Fruit fly (Drosophila melanogaster) whole organism, embryonic: ENCODE results near the gene egh.
A peak's percentile ranks its signal among the peaks of the same experiment; 100 is the strongest.

Source experiments
- Adf1 ChIP-seq: fragments of 200-800 bp; sonication (Bioruptor generic); IDR thresholded peaks from 2 replicates; pipeline ENCODE4 v1.3.6; 2022; ENCODE audit warnings: missing biosample characterization, missing genetic modification characterization
- Bteb2 ChIP-seq: fragments of 200-800 bp; sonication (Bioruptor generic); optimal IDR thresholded peaks from 2 replicates; lab custom pipeline; 2016; ENCODE audit warnings: missing biosample characterization, missing genetic modification characterization
- CG10321 ChIP-seq: fragments of 200-800 bp; sonication (Bioruptor generic); IDR thresholded peaks from 2 replicates; pipeline ENCODE4 v1.3.6; 2022; ENCODE audit warnings: missing biosample characterization, missing genetic modification characterization
- CG12071 ChIP-seq: fragments of 200-800 bp; sonication (Bioruptor generic); optimal IDR thresholded peaks from 3 replicates; lab custom pipeline; 2018; ENCODE audit warnings: missing biosample characterization, mild to moderate bottlenecking, missing genetic modification characterization
- CG13894 ChIP-seq: fragments of 200-800 bp; sonication (Bioruptor generic); optimal IDR thresholded peaks from 3 replicates; lab custom pipeline; 2018; ENCODE audit warnings: missing biosample characterization, mild to moderate bottlenecking, missing genetic modification characterization, moderate library complexity
- CG14965 ChIP-seq: fragments of 200-800 bp; sonication (Bioruptor generic); optimal IDR thresholded peaks from 2 replicates; lab custom pipeline; 2016; ENCODE audit warnings: missing biosample characterization, missing genetic modification characterization, borderline replicate concordance
- CG17361 ChIP-seq: fragments of 200-800 bp; sonication (Bioruptor generic); IDR thresholded peaks from 3 replicates; pipeline ENCODE4 v1.3.6; 2022; ENCODE audit warnings: missing biosample characterization, missing genetic modification characterization
- CG17612 ChIP-seq: fragments of 200-800 bp; sonication (Bioruptor generic); IDR thresholded peaks from 2 replicates; pipeline ENCODE4 v1.3.6; 2022; ENCODE audit warnings: missing biosample characterization, missing genetic modification characterization
- CG2116 ChIP-seq: fragments of 200-800 bp; sonication (Bioruptor generic); optimal IDR thresholded peaks from 3 replicates; lab custom pipeline; 2018; ENCODE audit warnings: missing biosample characterization, mild to moderate bottlenecking, missing genetic modification characterization
- CG2129 ChIP-seq: fragments of 200-800 bp; sonication (Bioruptor generic); IDR thresholded peaks from 2 replicates; pipeline ENCODE4 v1.3.6; 2022; ENCODE audit warnings: missing biosample characterization, missing genetic modification characterization; ENCODE audit not compliant: partially characterized antibody
- D19A ChIP-seq: fragments of 200-800 bp; optimal IDR thresholded peaks from 3 replicates; lab custom pipeline; 2019; ENCODE audit warnings: missing biosample characterization, mild to moderate bottlenecking, missing genetic modification characterization, moderate library complexity
- Dek ChIP-seq: fragments of 200-800 bp; sonication (Bioruptor generic); optimal IDR thresholded peaks from 3 replicates; lab custom pipeline; 2019; ENCODE audit warnings: missing biosample characterization, mild to moderate bottlenecking, missing genetic modification characterization, moderate library complexity
- Dp ChIP-seq: fragments of 200-800 bp; sonication (Bioruptor generic); optimal IDR thresholded peaks from 2 replicates; lab custom pipeline; 2018; ENCODE audit warnings: missing biosample characterization, mild to moderate bottlenecking, missing genetic modification characterization, moderate library complexity
- Dref ChIP-seq: fragments of 200-800 bp; sonication (Bioruptor generic); IDR thresholded peaks from 2 replicates; pipeline ENCODE4 v1.3.6; 2022; ENCODE audit warnings: missing biosample characterization, missing genetic modification characterization
- Hsf ChIP-seq: fragments of 200-800 bp; sonication (Bioruptor generic); optimal IDR thresholded peaks from 3 replicates; lab custom pipeline; 2016; ENCODE audit warnings: missing biosample characterization, missing genetic modification characterization
- Med ChIP-seq: fragments of 200-800 bp; sonication (Bioruptor generic); peaks from one replicate; lab custom pipeline; 2016; ENCODE audit warnings: missing biosample characterization, missing genetic modification characterization, mild to moderate bottlenecking, inconsistent platforms, moderate library complexity
- NFAT ChIP-seq: fragments of 200-800 bp; sonication (Bioruptor generic); IDR thresholded peaks from 2 replicates; pipeline ENCODE4 v1.3.6; 2022; ENCODE audit warnings: missing biosample characterization, missing genetic modification characterization
- Optix ChIP-seq: fragments of 200-800 bp; sonication (Bioruptor generic); IDR thresholded peaks from 3 replicates; pipeline ENCODE4 v1.3.6; 2022; ENCODE audit warnings: missing biosample characterization, missing genetic modification characterization
- Pdp1 ChIP-seq, 2 experiments: fragments of 200-800 bp; sonication (Bioruptor generic); optimal IDR thresholded peaks; 3 replicates each; lab custom pipeline; 2016; ENCODE audit warnings: missing biosample characterization in 2 of 2, missing genetic modification characterization in 2 of 2, mild to moderate bottlenecking in 1 of 2, moderate library complexity in 1 of 2
- Rfx ChIP-seq: fragments of 200-800 bp; sonication (Bioruptor generic); IDR thresholded peaks from 2 replicates; pipeline ENCODE4 v1.3.6; 2022; ENCODE audit warnings: missing biosample characterization, missing genetic modification characterization
- Sox100B ChIP-seq: fragments of 200-800 bp; sonication (Bioruptor generic); optimal IDR thresholded peaks from 3 replicates; lab custom pipeline; 2018; ENCODE audit warnings: missing biosample characterization, mild to moderate bottlenecking, missing genetic modification characterization
- Trl ChIP-seq, 3 experiments: fragments of >200 bp in 2 of 3; fragments of 200-800 bp in 1 of 3; sonication (Bioruptor generic) in 1 of 3; optimal IDR thresholded peaks; 2 replicates in 1 of 3; 3 replicates in 2 of 3; lab custom pipeline; 2016 to 2017; ENCODE audit warnings: missing biosample characterization in 1 of 3, missing genetic modification characterization in 1 of 3
- bab2 ChIP-seq: fragments of 200-800 bp; sonication (Bioruptor generic); optimal IDR thresholded peaks from 2 replicates; lab custom pipeline; 2016; ENCODE audit warnings: missing biosample characterization, missing genetic modification characterization
- chm ChIP-seq: fragments of 200-800 bp; sonication (Bioruptor generic); IDR thresholded peaks from 2 replicates; pipeline ENCODE4 v1.3.6; 2022; ENCODE audit warnings: missing biosample characterization, missing genetic modification characterization
- gcm ChIP-seq: fragments of 200-800 bp; sonication (Bioruptor generic); optimal IDR thresholded peaks from 2 replicates; lab custom pipeline; 2019; ENCODE audit warnings: missing biosample characterization, mild to moderate bottlenecking, missing genetic modification characterization, moderate library complexity
- hkb ChIP-seq, 2 experiments: fragments of 200-800 bp in 1 of 2; fragments of >200 bp in 1 of 2; sonication (Bioruptor generic) in 1 of 2; IDR thresholded peaks in 1 of 2; optimal IDR thresholded peaks in 1 of 2; 2 replicates each; pipeline versions ENCODE4 v1.3.6 to Lab custom; 2017 to 2022; ENCODE audit warnings: missing biosample characterization in 1 of 2, missing genetic modification characterization in 1 of 2
- klu ChIP-seq: fragments of 200-800 bp; sonication (Bioruptor generic); IDR thresholded peaks from 2 replicates; pipeline ENCODE4 v1.3.6; 2022; ENCODE audit warnings: missing biosample characterization, missing genetic modification characterization
- odd ChIP-seq: fragments of 200-800 bp; sonication (Bioruptor generic); optimal IDR thresholded peaks from 2 replicates; lab custom pipeline; 2017; ENCODE audit warnings: missing biosample characterization, mild to moderate bottlenecking, missing genetic modification characterization
- pum ChIP-seq: fragments of 200-800 bp; sonication (Bioruptor generic); optimal IDR thresholded peaks from 2 replicates; lab custom pipeline; 2016; ENCODE audit warnings: missing biosample characterization, missing genetic modification characterization
- pzg ChIP-seq: fragments of 200-800 bp; sonication (Bioruptor generic); optimal IDR thresholded peaks from 3 replicates; lab custom pipeline; 2018; ENCODE audit warnings: missing biosample characterization, mild to moderate bottlenecking, missing genetic modification characterization, moderate library complexity
- sens ChIP-seq: fragments of 200-800 bp; sonication (Bioruptor generic); peaks from one replicate; lab custom pipeline; 2016; ENCODE audit warnings: missing biosample characterization, missing genetic modification characterization
- shn ChIP-seq: fragments of 200-800 bp; sonication (Bioruptor generic); optimal IDR thresholded peaks from 3 replicates; lab custom pipeline; 2016; ENCODE audit warnings: missing biosample characterization, missing genetic modification characterization
- so ChIP-seq: fragments of 200-800 bp; sonication (Bioruptor generic); IDR thresholded peaks from 3 replicates; pipeline ENCODE4 v1.3.6; 2022; ENCODE audit warnings: missing biosample characterization, missing genetic modification characterization
- tin ChIP-seq: fragments of 200-800 bp; sonication (Bioruptor generic); optimal IDR thresholded peaks from 3 replicates; lab custom pipeline; 2016; ENCODE audit warnings: missing biosample characterization, missing genetic modification characterization
- tll ChIP-seq, 2 experiments: fragments of 200-800 bp in 1 of 2; fragments of >200 bp in 1 of 2; sonication (Bioruptor generic) in 1 of 2; optimal IDR thresholded peaks; 2 replicates each; lab custom pipeline; 2017 to 2019; ENCODE audit warnings: missing biosample characterization in 2 of 2, missing genetic modification characterization in 2 of 2, mild to moderate bottlenecking in 1 of 2, moderate library complexity in 1 of 2
- ttk ChIP-seq: fragments of 200-800 bp; sonication (Bioruptor generic); IDR thresholded peaks from 2 replicates; pipeline ENCODE4 v2.1.2; 2022; ENCODE audit warnings: missing biosample characterization, missing genetic modification characterization
- wek ChIP-seq: fragments of 200-800 bp; sonication (Bioruptor generic); optimal IDR thresholded peaks from 3 replicates; lab custom pipeline; 2018; ENCODE audit warnings: missing biosample characterization, mild to moderate bottlenecking, missing genetic modification characterization, moderate library complexity

egh gene

dm6 chrX:2636825-2637535 lies 48.7 kb downstream of the egh start (continued):
- TF ChIP-seq Adf1 (peak; percentile 90), CG2116 (GFP tag; lab: Kevin White, UChicago) (peak; percentile 65), hkb (optimal IDR thresholded peaks at IDR 0.05; lab: Kevin White, UChicago) (no peak), hkb (GFP tag; IDR thresholded peaks at IDR 0.05; lab: Robert Waterston, UW) (no peak), Trl (optimal IDR thresholded peaks at IDR 0.05; lab: Kevin White, UChicago) (peak; percentile 19 to 45), Trl (GFP tag; optimal IDR thresholded peaks at IDR 0.05; lab: Kevin White, UChicago) (no peak), CG14965 (GFP tag; lab: Kevin White, UChicago) (no peak), chm (GFP tag; lab: Robert Waterston, UW) (no peak), CG13894 (no peak), CG17361 (GFP tag; lab: Robert Waterston, UW) (no peak), NFAT (no peak), CG10321 (GFP tag; lab: Robert Waterston, UW) (no peak), tll (GFP tag; optimal IDR thresholded peaks at IDR 0.05; lab: Kevin White, UChicago) (no peak), Pdp1 (GFP tag; optimal IDR thresholded peaks at IDR 0.05; lab: Kevin White, UChicago) (peak in 1 of 2 experiments; percentile 77), klu (GFP tag; lab: Robert Waterston, UW) (no peak), CG2129 (no peak), Optix (GFP tag; lab: Robert Waterston, UW) (no peak), so (no peak), sens (GFP tag; lab: Kevin White, UChicago) (peak; percentile 42), Dref (GFP tag; lab: Robert Waterston, UW) (peak; percentile 41; the same call in 1 of the 2 replicates), pum (GFP tag; lab: Kevin White, UChicago) (no peak), bab2 (GFP tag; lab: Kevin White, UChicago) (no peak), gcm (GFP tag; lab: Kevin White, UChicago) (no peak), D19A (no peak), pzg (GFP tag; lab: Kevin White, UChicago) (no peak), Med (GFP tag; lab: Kevin White, UChicago) (peak; percentile 6), Rfx (GFP tag; lab: Robert Waterston, UW) (0 out of 2 replicates have a peak, but pooled peaks have one; percentile 6)
- TF ChIP-seq, all 482 proteins: peak for 13

DNA sequence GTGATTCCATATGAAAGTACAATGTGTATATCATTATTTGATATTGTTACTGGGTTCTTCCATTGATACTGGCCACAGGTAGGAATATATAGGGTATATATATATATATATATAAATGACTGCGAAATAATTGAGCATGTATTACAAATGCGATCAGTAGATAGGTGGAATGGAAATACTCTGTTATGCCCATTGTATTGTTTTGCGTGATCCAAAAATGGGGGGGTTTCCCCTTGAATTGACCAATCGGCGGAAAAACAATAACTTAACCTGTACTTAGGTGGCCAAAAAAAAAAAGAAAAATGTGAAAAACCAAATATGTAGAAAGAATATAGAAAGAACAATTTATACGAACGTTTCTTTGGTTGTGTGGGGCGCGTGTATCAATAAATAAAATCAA lies 49.6 kb downstream of the egh start:
- no peak for TF ChIP-seq Trl (optimal IDR thresholded peaks at IDR 0.05; lab: Kevin White, UChicago)
- no peak for TF ChIP-seq Trl (GFP tag; optimal IDR thresholded peaks at IDR 0.05; lab: Kevin White, UChicago)
- no peak for TF ChIP-seq CG17612 (GFP tag; lab: Robert Waterston, UW)
- TF ChIP-seq ttk (GFP tag; lab: Robert Waterston, UW), result no peak
- no peak for TF ChIP-seq Dek
- TF ChIP-seq tin (GFP tag; lab: Kevin White, UChicago), result no peak
- TF ChIP-seq Dp, result no peak
- TF ChIP-seq odd (GFP tag; lab: Kevin White, UChicago), result no peak
- TF ChIP-seq Hsf, result no peak
- TF ChIP-seq wek (GFP tag; lab: Kevin White, UChicago), result no peak
- no peak for TF ChIP-seq Sox100B
- no peak for TF ChIP-seq CG12071 (GFP tag; lab: Kevin White, UChicago)
- TF ChIP-seq shn, result no peak
- no peak for TF ChIP-seq Bteb2 (GFP tag; lab: Kevin White, UChicago)
- TF ChIP-seq bab2 (GFP tag; lab: Kevin White, UChicago), result no peak
- TF ChIP-seq, all 482 proteins: peak for 0
